Fruit fly (Drosophila melanogaster): ENCODE data around the gene CG9717.
A peak's percentile ranks its signal among the peaks of the same experiment; 100 is the strongest.

The CG9717 gene

dm6 chr3R:30592733-30593132 lies 5.6 kb upstream of the CG9717 start:
- TF ChIP-seq ss (GFP tag; optimal IDR thresholded peaks at IDR 0.05) = no peak
- peak; percentile 8 for TF ChIP-seq svp (GFP tag)
- TF ChIP-seq vri (GFP tag; optimal IDR thresholded peaks at IDR 0.05) = peak; percentile 21

DNA sequence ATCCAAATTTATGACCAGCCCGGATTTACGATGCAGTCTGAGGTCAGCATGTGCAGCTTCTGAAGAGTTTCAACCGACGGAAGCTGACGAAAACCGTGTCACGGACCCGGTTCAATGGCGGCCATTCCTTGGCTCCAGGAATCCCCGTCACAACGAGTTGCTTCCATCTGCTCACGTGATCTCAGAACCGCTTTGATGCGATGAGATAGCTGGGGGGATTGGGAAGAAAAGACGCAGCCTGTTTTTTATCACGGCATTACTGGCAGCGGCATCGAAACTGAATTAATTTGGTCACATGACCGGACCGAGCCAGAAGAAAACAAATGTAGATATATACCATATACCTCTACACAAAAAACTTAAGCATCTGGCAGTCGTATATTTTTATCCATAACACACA lies 3.7 kb upstream of the CG9717 start:
- TF ChIP-seq fkh (GFP tag; optimal IDR thresholded peaks at IDR 0.05) (no peak), Sox14 (GFP tag; optimal IDR thresholded peaks at IDR 0.05) (no peak), CG31627 (GFP tag; optimal IDR thresholded peaks at IDR 0.05) (no peak), fd85E (GFP tag; optimal IDR thresholded peaks at IDR 0.05) (no peak), Hr4 (GFP tag; optimal IDR thresholded peaks at IDR 0.05) (no peak), spab (GFP tag; optimal IDR thresholded peaks at IDR 0.05) (no peak), CG9139 (GFP tag; optimal IDR thresholded peaks at IDR 0.05) (no peak), eg (GFP tag; IDR thresholded peaks at IDR 0.05) (no peak), svp (GFP tag) (peak; percentile 6), Eip93F (GFP tag; optimal IDR thresholded peaks at IDR 0.05) (no peak), CG8119 (GFP tag; IDR thresholded peaks at IDR 0.05) (no peak), cyc (GFP tag; optimal IDR thresholded peaks at IDR 0.05) (no peak), CG6163 (GFP tag; IDR thresholded peaks at IDR 0.05) (no peak), Smox (GFP tag; optimal IDR thresholded peaks at IDR 0.05) (no peak), Eip78C (GFP tag) (peak; percentile 44), Eip75B (GFP tag; optimal IDR thresholded peaks at IDR 0.05) (no peak)

dm6 chr3R:30590237-30590636 lies 3.1 kb upstream of the CG9717 start:
- TF ChIP-seq CG8119 (GFP tag; IDR thresholded peaks at IDR 0.05) = no peak
- peak; percentile 7 for TF ChIP-seq CG34406 (GFP tag; optimal IDR thresholded peaks at IDR 0.05)
- TF ChIP-seq svp (GFP tag) = peak; percentile 66
- TF ChIP-seq CG10669 (GFP tag; optimal IDR thresholded peaks at IDR 0.05) = peak; percentile 3
- TF ChIP-seq Met (GFP tag; optimal IDR thresholded peaks at IDR 0.05) = peak; percentile 13
- peak; percentile 44 for TF ChIP-seq esn (GFP tag; optimal IDR thresholded peaks at IDR 0.05)
- peak; percentile 26; the same call in 2 of the 3 replicates for TF ChIP-seq CG6163 (GFP tag; IDR thresholded peaks at IDR 0.05)
- TF ChIP-seq Sox102F (GFP tag; optimal IDR thresholded peaks at IDR 0.05) = peak; percentile 25
- no peak for TF ChIP-seq ss (GFP tag; optimal IDR thresholded peaks at IDR 0.05)
- TF ChIP-seq Sox15 (GFP tag; optimal IDR thresholded peaks at IDR 0.05) = no peak
- no peak for TF ChIP-seq pdm3 (GFP tag; optimal IDR thresholded peaks at IDR 0.05)
- TF ChIP-seq CG6808 (GFP tag; optimal IDR thresholded peaks at IDR 0.05) = no peak
- peak; percentile 15 for TF ChIP-seq CG32006 (GFP tag; optimal IDR thresholded peaks at IDR 0.05)
- TF ChIP-seq CG11902 (GFP tag; optimal IDR thresholded peaks at IDR 0.05) = peak; percentile 21
- TF ChIP-seq CG31627 (GFP tag; optimal IDR thresholded peaks at IDR 0.05) = peak; percentile 20
- TF ChIP-seq CG8632 (GFP tag; optimal IDR thresholded peaks at IDR 0.05) = peak; percentile 19
- no peak for TF ChIP-seq CG16779 (tag; optimal IDR thresholded peaks at IDR 0.05)
- TF ChIP-seq Hr39 (GFP tag; optimal IDR thresholded peaks at IDR 0.05) = peak; percentile 11
- peak; percentile 6 for TF ChIP-seq CG10631 (GFP tag; optimal IDR thresholded peaks at IDR 0.05)
- TF ChIP-seq dac (GFP tag; optimal IDR thresholded peaks at IDR 0.05) = no peak
- no peak for TF ChIP-seq fd85E (GFP tag; optimal IDR thresholded peaks at IDR 0.05)
- no peak for TF ChIP-seq Sox14 (GFP tag; optimal IDR thresholded peaks at IDR 0.05)
- peak; percentile 34 for TF ChIP-seq CG6792 (GFP tag; optimal IDR thresholded peaks at IDR 0.05)
- TF ChIP-seq topi (GFP tag; optimal IDR thresholded peaks at IDR 0.05) = peak; percentile 35
- TF ChIP-seq CG15336 (GFP tag; IDR thresholded peaks at IDR 0.05) = no peak
- TF ChIP-seq eg (GFP tag; IDR thresholded peaks at IDR 0.05) = no peak
- peak; percentile 40 for TF ChIP-seq OdsH (GFP tag; optimal IDR thresholded peaks at IDR 0.05)
- peak; percentile 28 for TF ChIP-seq lz (GFP tag; optimal IDR thresholded peaks at IDR 0.05)
- peak; percentile 17 for TF ChIP-seq CG3919 (GFP tag; optimal IDR thresholded peaks at IDR 0.05)
- no peak for TF ChIP-seq CG7368 (GFP tag; optimal IDR thresholded peaks at IDR 0.05)
- TF ChIP-seq Ets96B (tag; optimal IDR thresholded peaks at IDR 0.05) = no peak
- no peak for TF ChIP-seq dsx (GFP tag; optimal IDR thresholded peaks at IDR 0.05; ENCODE audit: poor library complexity, severe bottlenecking)
- peak; percentile 37 for TF ChIP-seq acj6 (GFP tag; optimal IDR thresholded peaks at IDR 0.05)
- TF ChIP-seq Hr4 (GFP tag; optimal IDR thresholded peaks at IDR 0.05) = no peak
- no peak for TF ChIP-seq Lpt (GFP tag; optimal IDR thresholded peaks at IDR 0.05)
- no peak for TF ChIP-seq cyc (GFP tag; optimal IDR thresholded peaks at IDR 0.05)
- peak; percentile 78 for TF ChIP-seq Eip78C (GFP tag)
- peak; percentile 27 for TF ChIP-seq Eip75B (GFP tag; optimal IDR thresholded peaks at IDR 0.05)
- no peak for TF ChIP-seq CG6854 (GFP tag; optimal IDR thresholded peaks at IDR 0.05)
